Worm (Caenorhabditis elegans): ENCODE data around the gene arrd-12.

- no peak for TF ChIP-seq him-1 (tag; optimal IDR thresholded peaks at IDR 0.05)
- no peak for TF ChIP-seq dao-5 (tag; optimal IDR thresholded peaks at IDR 0.05)
Observed at ce11 chrII:13783880-13784279, 17.8 kb downstream of the arrd-12 start, which contains the start of gene C01B9.4.
